Worm (Caenorhabditis elegans): Measurements from ENCODE around the gene twk-3.

DNA sequence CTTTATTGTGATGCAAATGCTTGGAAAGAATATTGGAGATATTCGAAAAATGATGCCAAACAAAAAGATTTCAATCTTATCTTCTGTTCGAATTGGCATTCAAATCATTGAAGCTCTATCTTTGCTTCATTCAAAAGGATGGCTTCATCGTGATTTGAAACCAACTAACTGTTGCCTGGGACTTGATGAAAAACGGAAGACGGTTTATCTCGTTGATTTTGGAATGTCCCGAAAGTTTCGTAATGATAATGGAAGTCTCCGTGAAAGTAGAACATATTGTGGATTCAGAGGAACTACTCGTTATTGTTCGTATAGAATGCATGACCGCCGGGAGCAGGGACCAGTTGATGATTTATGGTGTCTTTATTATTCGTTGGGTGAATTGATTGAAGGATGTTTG lies 38.4 kb downstream of the twk-3 start:
- no peak for TF ChIP-seq R02D3.7 (tag; optimal IDR thresholded peaks at IDR 0.05)
- TF ChIP-seq elt-3 (tag; optimal IDR thresholded peaks at IDR 0.05), result no peak
- TF ChIP-seq lin-15B (tag; optimal IDR thresholded peaks at IDR 0.05), result no peak

Data from whole organism, L3 larva.